Worm (Caenorhabditis elegans) whole organism, L4/young adult: Measurements from ENCODE around the gene R08C7.4.

Source experiments
- W03F9.2 ChIP-seq: fragments of 150-350 bp; optimal IDR thresholded peaks from 2 replicates; lab custom pipeline; 2014; ENCODE audit warnings: missing biosample characterization, missing genetic modification characterization
- dao-5 ChIP-seq: sonication (generic microtip); optimal IDR thresholded peaks from 2 replicates; lab custom pipeline; 2016; ENCODE audit warnings: missing genotype, missing genetic modification characterization, moderate library complexity, missing compliant biosample characterization
- him-1 ChIP-seq: sonication (generic microtip); optimal IDR thresholded peaks from 2 replicates; lab custom pipeline; 2016; ENCODE audit warnings: missing genotype, missing genetic modification reagents, missing genetic modification characterization, missing compliant biosample characterization

DNA sequence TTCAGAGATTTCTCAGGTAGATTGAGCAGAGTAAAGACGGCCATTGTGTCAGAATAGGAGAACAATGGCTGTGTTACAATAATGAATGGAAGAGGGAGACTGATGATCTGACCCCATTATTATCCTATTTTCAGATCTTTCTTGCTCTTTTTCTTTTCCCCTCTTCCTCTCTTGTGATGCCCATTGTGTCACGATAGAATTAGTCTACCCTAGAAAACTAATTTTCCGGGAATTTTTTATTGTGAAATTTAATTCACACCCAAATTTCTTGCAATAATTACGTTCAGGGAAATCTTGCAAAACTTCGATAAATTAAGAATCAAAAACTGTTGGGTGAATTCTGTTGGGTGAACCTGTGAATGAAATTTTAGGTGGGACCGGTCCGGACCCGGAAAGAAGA, 6.2 kb downstream of the R08C7.4 start, which contains the start of gene fbxb-75:
- TF ChIP-seq dao-5 (tag; lab: Kevin White, UChicago) (no peak), him-1 (tag; lab: Kevin White, UChicago) (no peak), W03F9.2 (tag; lab: Kevin White, UChicago) (no peak)
